Worm (Caenorhabditis elegans) whole organism, early embryonic: ENCODE measurements around the gene nhr-133.
"Not testable (repeated sequence)": the region's sequence is repeated elsewhere in the genome, so short reads cannot be mapped to it uniquely, and the experiment has no call there.

Source experiments
- B0310.2 ChIP-seq: sonication (generic microtip); optimal IDR thresholded peaks from 2 replicates; lab custom pipeline; 2016; ENCODE audit warnings: mild to moderate bottlenecking, missing genetic modification characterization, missing compliant biosample characterization
- F13C5.2 ChIP-seq: sonication (generic microtip); optimal IDR thresholded peaks from 2 replicates; lab custom pipeline; 2017; ENCODE audit warnings: mild to moderate bottlenecking, missing genetic modification characterization, inconsistent platforms, missing compliant biosample characterization
- aly-1 ChIP-seq: sonication (generic microtip); optimal IDR thresholded peaks from 2 replicates; lab custom pipeline; 2016; ENCODE audit warnings: missing genetic modification characterization, missing compliant biosample characterization
- ama-1 ChIP-seq: fragments of 150-350 bp; optimal IDR thresholded peaks from 2 replicates; lab custom pipeline; 2014
- ceh-13 ChIP-seq: fragments of 200-800 bp; sonication (Bioruptor generic); optimal IDR thresholded peaks from 2 replicates; lab custom pipeline; 2018; ENCODE audit warnings: mild to moderate bottlenecking, missing genetic modification characterization, missing compliant biosample characterization
- ceh-36 ChIP-seq: sonication (generic microtip); optimal IDR thresholded peaks from 2 replicates; lab custom pipeline; 2016; ENCODE audit warnings: missing genetic modification characterization, inconsistent platforms, missing compliant biosample characterization
- ets-7 ChIP-seq: sonication (generic microtip); optimal IDR thresholded peaks from 2 replicates; lab custom pipeline; 2016; ENCODE audit warnings: missing genotype, missing genetic modification characterization, missing compliant biosample characterization
- flt-1 ChIP-seq: fragments of 200-800 bp; sonication (Bioruptor generic); IDR thresholded peaks from 2 replicates; pipeline ENCODE4 v1.3.6; 2022; ENCODE audit warnings: missing genetic modification characterization, missing compliant biosample characterization
- hmbx-1 ChIP-seq: sonication (generic microtip); optimal IDR thresholded peaks from 2 replicates; lab custom pipeline; 2016; ENCODE audit warnings: mild to moderate bottlenecking, missing genetic modification characterization, missing compliant biosample characterization
- hmg-4 ChIP-seq: fragments of 200-800 bp; sonication (Bioruptor generic); optimal IDR thresholded peaks from 2 replicates; lab custom pipeline; 2018; ENCODE audit warnings: mild to moderate bottlenecking, missing genetic modification characterization, missing compliant biosample characterization
- hnd-1 ChIP-seq: sonication (generic microtip); optimal IDR thresholded peaks from 2 replicates; lab custom pipeline; 2016; ENCODE audit warnings: missing genetic modification characterization, missing compliant biosample characterization
- pes-1 ChIP-seq: fragments of 200-800 bp; sonication (Bioruptor generic); IDR thresholded peaks from 2 replicates; pipeline ENCODE4 v1.3.6; 2022; ENCODE audit warnings: missing genetic modification reagents, missing genetic modification characterization, missing compliant biosample characterization
- scrt-1 ChIP-seq: fragments of 200-800 bp; sonication (Bioruptor generic); IDR thresholded peaks from 2 replicates; pipeline ENCODE4 v1.3.6; 2022; ENCODE audit warnings: missing genetic modification characterization, missing compliant biosample characterization
- sea-1 ChIP-seq: fragments of 200-800 bp; sonication (Bioruptor generic); conservative IDR thresholded peaks from 2 replicates; pipeline ENCODE4 v1.3.6; 2022; ENCODE audit warnings: missing genetic modification characterization, missing compliant biosample characterization
- tbx-11 ChIP-seq: fragments of 200-800 bp; sonication (Bioruptor generic); IDR thresholded peaks from 2 replicates; pipeline ENCODE4 v1.3.6; 2022; ENCODE audit warnings: missing genetic modification characterization, missing compliant biosample characterization
- tbx-37 ChIP-seq: fragments of 200-800 bp; sonication (Bioruptor generic); conservative IDR thresholded peaks from 2 replicates; pipeline ENCODE4 v1.3.6; 2022; ENCODE audit warnings: missing genetic modification reagents, missing genetic modification characterization, missing compliant biosample characterization
- tra-4 ChIP-seq: sonication (generic microtip); optimal IDR thresholded peaks from 2 replicates; lab custom pipeline; 2017; ENCODE audit warnings: missing genetic modification characterization, missing compliant biosample characterization

The nhr-133 gene

ce11 chrV:2211936-2212335 lies at the start of gene nhr-133:
Gene nhr-133, minus strand, starts transcription at chrV:2212118.
- no peak for TF ChIP-seq hmbx-1 (tag; lab: Kevin White, UChicago)
- no peak for TF ChIP-seq hnd-1 (tag; lab: Kevin White, UChicago)
- TF ChIP-seq hmg-4 (GFP tag; lab: Kevin White, UChicago) = no peak
- TF ChIP-seq scrt-1 (GFP tag; lab: Robert Waterston, UW) = no peak
- TF ChIP-seq B0310.2 (tag; lab: Kevin White, UChicago) = no peak
- TF ChIP-seq F13C5.2 (tag; lab: Kevin White, UChicago) = no peak
- TF ChIP-seq tbx-11 = no peak
- no peak for TF ChIP-seq pes-1
- no peak for TF ChIP-seq flt-1 (GFP tag; lab: Robert Waterston, UW)
- TF ChIP-seq sea-1 (GFP tag; lab: Robert Waterston, UW) = no peak
- TF ChIP-seq ets-7 = no peak
- no peak for TF ChIP-seq ceh-36 (tag; lab: Kevin White, UChicago)
- TF ChIP-seq tra-4 = no peak
- TF ChIP-seq aly-1 (tag; lab: Kevin White, UChicago) = no peak
- TF ChIP-seq ama-1 (lab: Kevin White, UChicago) = no peak

ce11 chrV:2260660-2261059 lies 48.7 kb upstream of the nhr-133 start, which contains the start of gene F41B5.12:
Gene F41B5.12, plus strand, starts transcription at chrV:2260960.
- TF ChIP-seq F13C5.2 (tag; lab: Kevin White, UChicago) (no peak), tbx-11 (no peak), hmg-4 (GFP tag; lab: Kevin White, UChicago) (no peak), B0310.2 (tag; lab: Kevin White, UChicago) (no peak), ceh-36 (tag; lab: Kevin White, UChicago) (no peak), scrt-1 (GFP tag; lab: Robert Waterston, UW) (no peak)

- TF ChIP-seq ets-7 (no peak), B0310.2 (tag; lab: Kevin White, UChicago) (no peak), flt-1 (GFP tag; lab: Robert Waterston, UW) (no peak), sea-1 (GFP tag; lab: Robert Waterston, UW) (no peak), tbx-37 (GFP tag; lab: Robert Waterston, UW) (no peak), F13C5.2 (tag; lab: Kevin White, UChicago) (no peak), pes-1 (no peak), tbx-11 (no peak), hnd-1 (tag; lab: Kevin White, UChicago) (no peak), ceh-13 (no peak), hmbx-1 (tag; lab: Kevin White, UChicago) (no peak), hmg-4 (GFP tag; lab: Kevin White, UChicago) (no peak), scrt-1 (GFP tag; lab: Robert Waterston, UW) (no peak), ceh-36 (tag; lab: Kevin White, UChicago) (no peak), ama-1 (lab: Kevin White, UChicago) (no peak), tra-4 (no peak), aly-1 (tag; lab: Kevin White, UChicago) (no peak)
These were observed 47.8 kb upstream of the nhr-133 start, which contains the start of gene nhr-182 for ce11 chrV:2259750-2260149. Gene nhr-182, minus strand, starts transcription at chrV:2259927.

- not testable (repeated sequence) for TF ChIP-seq B0310.2 (tag; lab: Kevin White, UChicago); scrt-1 (GFP tag; lab: Robert Waterston, UW); pes-1
These were observed 43.3 kb upstream of the nhr-133 start, which contains the start of gene F41B5.1 for ce11 chrV:2255191-2255590. Gene F41B5.1, plus strand, starts transcription at chrV:2255533.

DNA sequence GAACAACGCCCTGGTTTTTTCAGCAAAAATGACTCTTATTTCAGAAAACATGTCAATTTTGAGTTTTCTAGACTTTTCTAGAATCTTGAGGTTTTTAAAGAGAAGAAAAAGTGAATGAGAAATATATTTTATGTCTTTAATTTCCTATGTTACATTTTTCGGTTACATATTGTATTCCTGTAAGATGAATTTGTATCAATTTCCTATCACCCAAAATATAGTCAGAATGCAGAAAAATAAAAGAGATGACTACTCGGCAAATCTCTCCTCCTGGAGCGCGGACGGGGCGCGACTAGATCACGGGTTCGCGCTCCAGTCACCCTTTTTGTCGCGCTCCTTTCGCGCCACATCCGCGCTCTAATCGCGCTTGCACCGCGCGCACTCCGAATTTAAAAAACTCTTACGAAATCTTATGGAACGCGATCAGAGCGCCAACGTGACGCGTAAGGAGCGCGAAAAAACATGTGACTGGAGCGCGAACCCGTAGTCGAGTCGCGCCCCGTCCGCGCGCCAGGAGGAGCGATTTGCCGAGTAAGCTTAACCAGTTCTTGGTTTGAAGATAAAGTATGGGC lies 42.7 kb upstream of the nhr-133 start, which contains the start of gene str-253:
TSS of gene str-253 (minus strand) at position 51 of the 572 bp plus-strand sequence.
- TF ChIP-seq ets-7 (no peak), F13C5.2 (tag; lab: Kevin White, UChicago) (no peak), ama-1 (lab: Kevin White, UChicago) (no peak), B0310.2 (tag; lab: Kevin White, UChicago) (no peak), tra-4 (no peak), hmg-4 (GFP tag; lab: Kevin White, UChicago) (no peak), scrt-1 (GFP tag; lab: Robert Waterston, UW) (no peak)

ce11 chrV:2251774-2252173 lies 39.9 kb upstream of the nhr-133 start:
- TF ChIP-seq F13C5.2 (tag; lab: Kevin White, UChicago) (no peak), hnd-1 (tag; lab: Kevin White, UChicago) (no peak), hmg-4 (GFP tag; lab: Kevin White, UChicago) (no peak), tbx-37 (GFP tag; lab: Robert Waterston, UW) (no peak), B0310.2 (tag; lab: Kevin White, UChicago) (no peak), ceh-36 (tag; lab: Kevin White, UChicago) (no peak), ets-7 (no peak), ceh-13 (no peak), scrt-1 (GFP tag; lab: Robert Waterston, UW) (no peak)

DNA sequence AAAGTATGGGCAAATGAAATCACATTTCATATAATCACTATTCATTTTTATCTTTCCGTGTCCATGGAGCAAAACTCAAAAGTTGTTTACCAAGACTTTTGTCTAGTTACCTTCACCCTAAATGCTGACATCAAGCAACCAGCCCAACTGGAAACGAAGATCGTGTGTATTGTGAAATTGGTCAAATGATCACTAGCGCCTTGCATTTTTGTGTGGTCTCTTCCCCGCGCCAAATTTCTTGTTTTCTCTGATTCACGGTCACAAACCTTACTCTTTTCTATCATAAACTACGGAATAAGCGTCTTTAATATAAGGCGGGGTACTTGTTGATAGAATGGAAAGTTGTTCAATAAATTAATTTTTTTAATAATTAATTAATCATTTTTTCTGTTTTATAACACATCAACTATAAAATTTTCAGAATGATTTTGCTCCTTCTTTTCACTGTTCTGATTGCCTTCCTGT lies 38.2 kb upstream of the nhr-133 start, which contains the start of gene cyp-33C7:
TSS of gene cyp-33C7 (plus strand) at position 415 of the 465 bp plus-strand sequence.
- TF ChIP-seq tra-4 = no peak
- no peak for TF ChIP-seq ama-1 (lab: Kevin White, UChicago)
- TF ChIP-seq sea-1 (GFP tag; lab: Robert Waterston, UW) = no peak

DNA sequence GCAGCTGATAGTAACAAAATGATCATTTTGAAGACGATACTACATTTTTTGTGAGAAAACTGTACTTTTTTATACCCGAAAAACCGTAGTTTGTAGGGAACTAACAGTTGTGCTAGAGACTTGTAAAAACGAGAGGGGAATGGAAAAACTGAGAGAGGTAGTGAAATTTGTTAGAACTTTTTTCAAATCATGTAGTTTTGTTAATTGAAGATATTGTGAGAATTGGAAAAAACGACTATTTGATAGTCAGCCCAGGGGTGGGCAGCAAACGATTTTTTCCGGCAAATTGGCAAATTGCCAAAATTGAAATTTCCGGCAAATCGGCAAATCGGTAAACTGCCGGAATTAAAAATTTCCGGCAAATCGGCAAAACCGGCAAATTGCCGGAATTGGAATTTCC lies 37.4 kb upstream of the nhr-133 start, which contains the start of gene cyp-33C6:
TSS of gene cyp-33C6 (minus strand) at position 101 of the 400 bp plus-strand sequence.
- TF ChIP-seq aly-1 (tag; lab: Kevin White, UChicago) (no peak), B0310.2 (tag; lab: Kevin White, UChicago) (no peak), hmbx-1 (tag; lab: Kevin White, UChicago) (no peak), tra-4 (no peak), flt-1 (GFP tag; lab: Robert Waterston, UW) (no peak), ets-7 (no peak), pes-1 (no peak), F13C5.2 (tag; lab: Kevin White, UChicago) (no peak), tbx-37 (GFP tag; lab: Robert Waterston, UW) (no peak), ama-1 (lab: Kevin White, UChicago) (no peak), ceh-13 (no peak), tbx-11 (no peak)
